Worm (Caenorhabditis elegans) whole organism, L3 larva: ENCODE results near the gene Y37H2A.12.

Experiments used
- R02D3.7 ChIP-seq: fragments of 150-350 bp; optimal IDR thresholded peaks from 2 replicates; lab custom pipeline; 2014; ENCODE audit warnings: missing biosample characterization, missing genetic modification characterization
- aly-2 ChIP-seq: fragments of 150-350 bp; optimal IDR thresholded peaks from 2 replicates; lab custom pipeline; 2014; ENCODE audit warnings: missing biosample characterization, missing genetic modification characterization
- ceh-9 ChIP-seq: sonication (generic microtip); optimal IDR thresholded peaks from 2 replicates; lab custom pipeline; 2018; ENCODE audit warnings: missing biosample characterization, missing genetic modification characterization
- daf-12 ChIP-seq: fragments of 150-350 bp; optimal IDR thresholded peaks from 2 replicates; lab custom pipeline; 2014; ENCODE audit warnings: missing biosample characterization, missing genetic modification reagents, missing genetic modification characterization
- egl-5 ChIP-seq: fragments of 150-350 bp; optimal IDR thresholded peaks from 2 replicates; lab custom pipeline; 2017; ENCODE audit warnings: missing biosample characterization, missing genetic modification reagents, missing genetic modification characterization, inconsistent platforms
- elt-1 ChIP-seq: fragments of 150-350 bp; optimal IDR thresholded peaks from 2 replicates; lab custom pipeline; 2014; ENCODE audit warnings: missing biosample characterization, missing genetic modification characterization
- elt-2 ChIP-seq: sonication (generic microtip); optimal IDR thresholded peaks from 2 replicates; lab custom pipeline; 2016; ENCODE audit warnings: missing genetic modification reagents, mild to moderate bottlenecking, missing genetic modification characterization, missing compliant biosample characterization
- elt-3 ChIP-seq, 3 experiments: fragments of 150-350 bp in 1 of 3; sonication (generic microtip) in 2 of 3; optimal IDR thresholded peaks; 2 replicates in 2 of 3; 4 replicates in 1 of 3; lab custom pipeline; 2014 to 2017; ENCODE audit warnings: missing biosample characterization in 3 of 3, missing genetic modification characterization in 3 of 3
- eor-1 ChIP-seq, 2 experiments: fragments of 150-350 bp; optimal IDR thresholded peaks; 2 replicates each; lab custom pipeline; 2014 to 2018; ENCODE audit warnings: missing biosample characterization in 2 of 2, missing genetic modification characterization in 2 of 2
- fkh-10 ChIP-seq: sonication (generic microtip); optimal IDR thresholded peaks from 2 replicates; lab custom pipeline; 2017; ENCODE audit warnings: missing biosample characterization, missing genetic modification reagents, missing genetic modification characterization
- fkh-2 ChIP-seq: fragments of 150-350 bp; optimal IDR thresholded peaks from 2 replicates; lab custom pipeline; 2014; ENCODE audit warnings: missing biosample characterization, missing genetic modification reagents, missing genetic modification characterization
- hmg-11 ChIP-seq: sonication (generic microtip); optimal IDR thresholded peaks from 2 replicates; lab custom pipeline; 2016; ENCODE audit warnings: missing genetic modification characterization, missing compliant biosample characterization
- lin-15B ChIP-seq: fragments of 150-350 bp; optimal IDR thresholded peaks from 2 replicates; lab custom pipeline; 2014; ENCODE audit warnings: missing biosample characterization, missing genetic modification characterization
- lin-39 ChIP-seq: fragments of 150-350 bp; optimal IDR thresholded peaks from 2 replicates; lab custom pipeline; 2018; ENCODE audit warnings: missing biosample characterization, missing genetic modification reagents, missing genetic modification characterization
- lsy-12 ChIP-seq: sonication (generic microtip); optimal IDR thresholded peaks from 2 replicates; lab custom pipeline; 2016; ENCODE audit warnings: mild to moderate bottlenecking, missing genetic modification characterization, missing compliant biosample characterization
- mdl-1 ChIP-seq: fragments of 150-350 bp; optimal IDR thresholded peaks from 2 replicates; lab custom pipeline; 2014; ENCODE audit warnings: missing biosample characterization, missing genetic modification characterization
- mml-1 ChIP-seq: fragments of 150-350 bp; sonication (generic microtip); optimal IDR thresholded peaks from 3 replicates; lab custom pipeline; 2014; ENCODE audit warnings: missing biosample characterization, missing genetic modification characterization
- nfya-1 ChIP-seq: sonication (generic microtip); optimal IDR thresholded peaks from 2 replicates; lab custom pipeline; 2017; ENCODE audit warnings: missing genetic modification characterization, mild to moderate bottlenecking, missing compliant biosample characterization, antibody characterized with exemption, moderate library complexity; ENCODE audit not compliant: insufficient read depth
- nhr-11 ChIP-seq: fragments of 150-350 bp; optimal IDR thresholded peaks from 2 replicates; lab custom pipeline; 2014; ENCODE audit warnings: missing biosample characterization, missing genetic modification characterization
- nhr-12 ChIP-seq: fragments of 150-350 bp; optimal IDR thresholded peaks from 2 replicates; lab custom pipeline; 2014; ENCODE audit warnings: missing biosample characterization, missing genetic modification characterization
- nhr-23 ChIP-seq: fragments of 150-350 bp; optimal IDR thresholded peaks from 2 replicates; lab custom pipeline; 2014; ENCODE audit warnings: missing biosample characterization, missing genetic modification reagents, missing genetic modification characterization
- nhr-43 ChIP-seq: sonication (generic microtip); optimal IDR thresholded peaks from 2 replicates; lab custom pipeline; 2016; ENCODE audit warnings: mild to moderate bottlenecking, missing genetic modification characterization, missing compliant biosample characterization; ENCODE audit not compliant: poor library complexity, severe bottlenecking
- nhr-76 ChIP-seq: fragments of 150-350 bp; sonication (generic microtip); optimal IDR thresholded peaks from 5 replicates; lab custom pipeline; 2014; ENCODE audit warnings: missing biosample characterization, missing genetic modification characterization
- nhr-77 ChIP-seq: fragments of 150-350 bp; optimal IDR thresholded peaks from 2 replicates; lab custom pipeline; 2014; ENCODE audit warnings: missing biosample characterization, missing genetic modification characterization
- pqm-1 ChIP-seq: fragments of 150-350 bp; optimal IDR thresholded peaks from 2 replicates; lab custom pipeline; 2017; ENCODE audit warnings: missing biosample characterization, missing genetic modification characterization, inconsistent platforms
- sea-2 ChIP-seq: fragments of 150-350 bp; sonication (generic microtip); optimal IDR thresholded peaks from 4 replicates; lab custom pipeline; 2014; ENCODE audit warnings: missing biosample characterization, missing genetic modification reagents, missing genetic modification characterization
- skn-1 ChIP-seq: fragments of 150-350 bp; optimal IDR thresholded peaks from 2 replicates; lab custom pipeline; 2014; ENCODE audit warnings: missing biosample characterization, missing genetic modification characterization
- snpc-4 ChIP-seq: fragments of 150-350 bp; optimal IDR thresholded peaks from 2 replicates; lab custom pipeline; 2014; ENCODE audit warnings: missing biosample characterization, missing genetic modification characterization
- tbx-2 ChIP-seq: sonication (generic microtip); optimal IDR thresholded peaks from 2 replicates; lab custom pipeline; 2016; ENCODE audit warnings: mild to moderate bottlenecking, missing genetic modification characterization, missing compliant biosample characterization
- zag-1 ChIP-seq: fragments of 150-350 bp; optimal IDR thresholded peaks from 2 replicates; lab custom pipeline; 2014; ENCODE audit warnings: missing biosample characterization, missing genetic modification characterization
- ztf-11 ChIP-seq: fragments of 150-350 bp; optimal IDR thresholded peaks from 2 replicates; lab custom pipeline; 2014; ENCODE audit warnings: missing biosample characterization, missing genetic modification characterization
- ztf-4 ChIP-seq: fragments of 150-350 bp; optimal IDR thresholded peaks from 2 replicates; lab custom pipeline; 2014; ENCODE audit warnings: missing biosample characterization, missing genetic modification characterization

Y37H2A.12 gene

ce11 chrV:18157707-18158106, 26.8 kb upstream of the Y37H2A.12 start, which contains the start of gene clec-48:
Gene clec-48, plus strand, starts transcription at chrV:18158026.
- TF ChIP-seq pqm-1 (tag; lab: Kevin White, UChicago): peak; percentile 66
- peak; percentile 50 for TF ChIP-seq elt-2 (tag; lab: Kevin White, UChicago)
- TF ChIP-seq tbx-2 (tag; lab: Kevin White, UChicago): no peak

ce11 chrV:18146077-18146476, 15.1 kb upstream of the Y37H2A.12 start, which contains the start of gene C14A6.3:
Gene C14A6.3, plus strand, starts transcription at chrV:18146377.
- TF ChIP-seq tbx-2 (tag; lab: Kevin White, UChicago) (no peak), nhr-23 (tag; lab: Kevin White, UChicago) (no peak), sea-2 (GFP tag; lab: Kevin White, UChicago) (no peak), zag-1 (tag; lab: Kevin White, UChicago) (no peak), nfya-1 (tag; lab: Kevin White, UChicago) (no peak), skn-1 (tag; lab: Kevin White, UChicago) (no peak), ztf-11 (tag; lab: Kevin White, UChicago) (no peak), ztf-4 (tag; lab: Kevin White, UChicago) (no peak), lin-39 (tag; lab: Kevin White, UChicago) (no peak), nhr-76 (no peak), lin-15B (tag; lab: Kevin White, UChicago) (no peak), elt-1 (tag; lab: Kevin White, UChicago) (no peak), nhr-77 (no peak), elt-3 (tag; optimal IDR thresholded peaks at IDR 0.05; lab: Kevin White, UChicago) (no peak)

- no peak for TF ChIP-seq nhr-11
- no peak for TF ChIP-seq ceh-9 (tag; lab: Kevin White, UChicago)
- no peak for TF ChIP-seq lsy-12 (tag; lab: Kevin White, UChicago)
- TF ChIP-seq tbx-2 (tag; lab: Kevin White, UChicago): no peak
- TF ChIP-seq aly-2 (tag; lab: Kevin White, UChicago): no peak
- TF ChIP-seq elt-2 (tag; lab: Kevin White, UChicago): no peak
- TF ChIP-seq ztf-11 (tag; lab: Kevin White, UChicago): no peak
- no peak for TF ChIP-seq snpc-4 (tag; lab: Kevin White, UChicago)
These were observed 13.5 kb upstream of the Y37H2A.12 start for ce11 chrV:18144442-18144841.

ce11 chrV:18143445-18143844, 12.5 kb upstream of the Y37H2A.12 start, which contains the start of gene Y37H2A.14:
Gene Y37H2A.14, plus strand, starts transcription at chrV:18143745.
- no peak for TF ChIP-seq daf-12 (tag; lab: Kevin White, UChicago)

- TF ChIP-seq egl-5 (tag; lab: Kevin White, UChicago): no peak
These were observed 11.6 kb upstream of the Y37H2A.12 start, which contains the start of gene Y37H2A.13 for ce11 chrV:18142549-18142948. Gene Y37H2A.13, plus strand, starts transcription at chrV:18142849.

- TF ChIP-seq nhr-43 (tag; lab: Kevin White, UChicago) (no peak), fkh-2 (tag; lab: Kevin White, UChicago) (no peak), mml-1 (tag; lab: Kevin White, UChicago) (no peak), nfya-1 (tag; lab: Kevin White, UChicago) (no peak)
These were observed 10.2 kb upstream of the Y37H2A.12 start, which contains the start of gene Y37H2A.11 for ce11 chrV:18141161-18141560. Gene Y37H2A.11, plus strand, starts transcription at chrV:18141461.

ce11 chrV:18138695-18139094, 7.8 kb upstream of the Y37H2A.12 start, which contains the start of gene Y37H2A.10:
Gene Y37H2A.10, plus strand, starts transcription at chrV:18138995.
- no peak for TF ChIP-seq zag-1 (tag; lab: Kevin White, UChicago)
- no peak for TF ChIP-seq nhr-12 (tag; lab: Kevin White, UChicago)
- TF ChIP-seq nhr-77: no peak
- TF ChIP-seq egl-5 (tag; lab: Kevin White, UChicago): no peak
- no peak for TF ChIP-seq nhr-76
- TF ChIP-seq fkh-10: no peak
- TF ChIP-seq nhr-23 (tag; lab: Kevin White, UChicago): no peak
- TF ChIP-seq fkh-2 (tag; lab: Kevin White, UChicago): no peak
- no peak for TF ChIP-seq eor-1 (tag; optimal IDR thresholded peaks at IDR 0.05; lab: Kevin White, UChicago)
- TF ChIP-seq mdl-1 (tag; lab: Kevin White, UChicago): no peak
- no peak for TF ChIP-seq mml-1 (tag; lab: Kevin White, UChicago)
- no peak for TF ChIP-seq aly-2 (tag; lab: Kevin White, UChicago)
- TF ChIP-seq lin-15B (tag; lab: Kevin White, UChicago): no peak
- TF ChIP-seq hmg-11 (tag; lab: Kevin White, UChicago): no peak
- TF ChIP-seq elt-1 (tag; lab: Kevin White, UChicago): no peak
- no peak for TF ChIP-seq ztf-4 (tag; lab: Kevin White, UChicago)
- no peak for TF ChIP-seq R02D3.7 (tag; lab: Kevin White, UChicago)
